Fruit fly (Drosophila melanogaster) whole organism, wandering third instar larva: Measurements from ENCODE around the gene Elo68beta.

ENCODE experiments used
- dl ChIP-seq, 2 experiments: fragments of 175-275, 200-275 bp in 1 of 2; fragments of 200-275 bp in 1 of 2; sonication (Bioruptor generic); optimal IDR thresholded peaks; lab custom pipeline; 2018; ENCODE audit warnings: mild to moderate bottlenecking in 2 of 2, missing biosample characterization in 2 of 2, missing genetic modification characterization in 2 of 2, moderate library complexity in 2 of 2; ENCODE audit not compliant: partially characterized antibody in 2 of 2, insufficient read depth in 1 of 2
- dmrt93B ChIP-seq: fragments of 200-800 bp; sonication (Bioruptor generic); optimal IDR thresholded peaks from 2 replicates; lab custom pipeline; 2018; ENCODE audit warnings: missing biosample characterization, mild to moderate bottlenecking, missing genetic modification characterization
- ey ChIP-seq: fragments of 200-800 bp; sonication (Bioruptor generic); optimal IDR thresholded peaks from 2 replicates; lab custom pipeline; 2016; ENCODE audit warnings: missing biosample characterization, missing genetic modification characterization
- h ChIP-seq: fragments of 200-800 bp; sonication (Bioruptor generic); optimal IDR thresholded peaks from 3 replicates; lab custom pipeline; 2016; ENCODE audit warnings: missing biosample characterization, mild to moderate bottlenecking, missing genetic modification characterization
- lola ChIP-seq: fragments of >200 bp; optimal IDR thresholded peaks from 2 replicates; lab custom pipeline; 2017; ENCODE audit warnings: missing biosample characterization, missing genetic modification characterization
- pan ChIP-seq: fragments of >200 bp; optimal IDR thresholded peaks from 2 replicates; lab custom pipeline; 2017
- psq ChIP-seq: fragments of 200-800 bp; sonication (Bioruptor generic); optimal IDR thresholded peaks from 3 replicates; lab custom pipeline; 2017; ENCODE audit warnings: missing biosample characterization, mild to moderate bottlenecking, missing genetic modification characterization, moderate library complexity
- usp ChIP-seq: fragments of >200 bp; optimal IDR thresholded peaks from 2 replicates; lab custom pipeline; 2017; ENCODE audit warnings: missing biosample characterization, missing genetic modification characterization

DNA sequence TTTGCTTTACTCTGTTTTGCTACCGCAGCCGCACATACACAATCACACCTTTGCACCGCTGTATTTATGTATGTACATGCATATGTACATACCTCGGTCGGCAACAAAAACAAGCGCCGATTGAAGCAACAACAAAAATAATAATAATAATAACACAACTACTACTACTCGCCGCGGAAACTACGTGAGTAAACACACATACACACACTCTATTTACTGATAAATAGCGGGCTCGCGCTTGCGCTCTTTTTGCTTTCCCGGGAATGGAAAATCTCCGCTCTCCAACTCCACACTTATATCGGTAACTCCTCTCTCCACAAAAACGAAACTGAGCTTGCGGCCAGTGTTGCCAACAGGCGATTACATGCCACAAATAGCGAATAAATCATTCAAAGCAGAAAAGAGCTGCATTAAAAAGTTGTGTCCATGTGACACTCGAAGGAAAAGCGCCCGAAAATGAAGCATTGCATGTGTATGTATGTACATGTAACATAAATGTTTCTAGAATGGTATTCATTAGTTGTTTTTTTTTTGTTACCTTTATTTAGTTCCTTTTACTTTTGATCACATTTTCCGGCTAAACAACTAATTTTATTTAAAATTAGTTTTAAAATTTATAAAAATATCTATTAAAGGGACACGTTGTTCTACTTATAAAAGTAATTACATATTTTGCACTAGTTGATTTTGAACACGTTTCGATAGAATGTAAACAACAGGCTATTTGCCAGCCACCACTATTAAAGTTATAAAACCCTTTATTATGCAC, 17.3 kb upstream of the Elo68beta start:
- TF ChIP-seq dmrt93B (GFP tag; lab: Kevin White, UChicago) = no peak
- TF ChIP-seq dl (GFP tag; optimal IDR thresholded peaks at IDR 0.05; lab: Kevin White, UChicago; ENCODE audit: insufficient read depth in 1 of 2, partially characterized antibody in 2 of 2) = peak in 1 of 2 experiments; percentile 51
- TF ChIP-seq h (GFP tag; lab: Kevin White, UChicago) = peak; percentile 43
- no peak for TF ChIP-seq lola (GFP tag; lab: Kevin White, UChicago)
- no peak for TF ChIP-seq ey
- peak; percentile 46 for TF ChIP-seq psq (GFP tag; lab: Kevin White, UChicago)
- TF ChIP-seq pan (lab: Kevin White, UChicago) = no peak
- TF ChIP-seq usp (GFP tag; lab: Kevin White, UChicago) = no peak
